Worm (Caenorhabditis elegans) whole organism, mixed stage, embryonic: ENCODE measurements around the gene Y59H11AR.4.
A peak's percentile ranks its signal among the peaks of the same experiment; 100 is the strongest.

Experiments
- M03D4.4 ChIP-seq: sonication (generic microtip); optimal IDR thresholded peaks from 2 replicates; lab custom pipeline; 2017; ENCODE audit warnings: mild to moderate bottlenecking, missing genetic modification characterization, missing compliant biosample characterization
- bed-3 ChIP-seq: fragments of 200-800 bp; sonication (Bioruptor generic); optimal IDR thresholded peaks from 3 replicates; lab custom pipeline; 2018; ENCODE audit warnings: mild to moderate bottlenecking, missing genetic modification characterization, moderate library complexity, missing compliant biosample characterization
- blmp-1 ChIP-seq: fragments of 150-350 bp; optimal IDR thresholded peaks from 2 replicates; lab custom pipeline; 2014; ENCODE audit warnings: missing biosample characterization, missing genetic modification characterization
- ceh-39 ChIP-seq: fragments of 150-350 bp; optimal IDR thresholded peaks from 2 replicates; lab custom pipeline; 2014; ENCODE audit warnings: missing biosample characterization, missing genetic modification characterization
- ceh-83 ChIP-seq: fragments of 200-800 bp; sonication (Bioruptor generic); optimal IDR thresholded peaks from 2 replicates; lab custom pipeline; 2018; ENCODE audit warnings: mild to moderate bottlenecking, missing genetic modification characterization, missing compliant biosample characterization
- ces-1 ChIP-seq: fragments of 150-350 bp; optimal IDR thresholded peaks from 2 replicates; lab custom pipeline; 2014; ENCODE audit warnings: missing biosample characterization, missing genetic modification reagents, missing genetic modification characterization
- cnd-1 ChIP-seq: fragments of 200-800 bp; sonication (Bioruptor generic); optimal IDR thresholded peaks from 2 replicates; lab custom pipeline; 2018; ENCODE audit warnings: mild to moderate bottlenecking, missing genetic modification characterization, missing compliant biosample characterization
- drap-1 ChIP-seq: fragments of 200-800 bp; sonication (Bioruptor generic); optimal IDR thresholded peaks from 3 replicates; lab custom pipeline; 2018; ENCODE audit warnings: mild to moderate bottlenecking, missing genetic modification characterization, missing compliant biosample characterization
- elt-1 ChIP-seq: sonication (generic microtip); optimal IDR thresholded peaks from 2 replicates; lab custom pipeline; 2017; ENCODE audit warnings: missing genetic modification characterization, mild to moderate bottlenecking, missing compliant biosample characterization, antibody characterized with exemption, moderate library complexity, borderline replicate concordance; ENCODE audit not compliant: insufficient read depth
- flh-1 ChIP-seq: fragments of 200-800 bp; sonication (Bioruptor generic); optimal IDR thresholded peaks from 2 replicates; lab custom pipeline; 2018; ENCODE audit warnings: mild to moderate bottlenecking, missing genetic modification characterization, moderate library complexity, missing compliant biosample characterization
- hlh-1 ChIP-seq: fragments of 150-350 bp; optimal IDR thresholded peaks from 2 replicates; lab custom pipeline; 2014; ENCODE audit warnings: missing biosample characterization, missing genetic modification reagents, missing genetic modification characterization
- lin-13 ChIP-seq: fragments of 150-350 bp; optimal IDR thresholded peaks from 2 replicates; lab custom pipeline; 2014; ENCODE audit warnings: missing biosample characterization, missing genetic modification characterization
- lin-32 ChIP-seq: fragments of 200-800 bp; sonication (Bioruptor generic); optimal IDR thresholded peaks from 2 replicates; lab custom pipeline; 2018; ENCODE audit warnings: mild to moderate bottlenecking, missing genetic modification characterization, missing compliant biosample characterization
- lsy-2 ChIP-seq: fragments of 150-350 bp; optimal IDR thresholded peaks from 2 replicates; lab custom pipeline; 2014; ENCODE audit warnings: missing biosample characterization, missing genetic modification characterization
- mab-5 ChIP-seq: fragments of 150-350 bp; optimal IDR thresholded peaks from 2 replicates; lab custom pipeline; 2014; ENCODE audit warnings: missing biosample characterization, missing genetic modification characterization
- mep-1 ChIP-seq: fragments of 150-350 bp; optimal IDR thresholded peaks from 2 replicates; lab custom pipeline; 2017; ENCODE audit warnings: missing biosample characterization, missing genetic modification reagents, missing genetic modification characterization, inconsistent platforms
- nhr-2 ChIP-seq: fragments of 150-350 bp; optimal IDR thresholded peaks from 2 replicates; lab custom pipeline; 2014; ENCODE audit warnings: missing biosample characterization, missing genetic modification characterization
- nhr-237 ChIP-seq: fragments of 150-350 bp; optimal IDR thresholded peaks from 2 replicates; lab custom pipeline; 2014; ENCODE audit warnings: missing biosample characterization, missing genetic modification characterization
- nhr-28 ChIP-seq: fragments of 150-350 bp; optimal IDR thresholded peaks from 2 replicates; lab custom pipeline; 2014; ENCODE audit warnings: missing biosample characterization, missing genetic modification characterization
- nhr-76 ChIP-seq: sonication (generic microtip); optimal IDR thresholded peaks from 2 replicates; lab custom pipeline; 2017; ENCODE audit warnings: missing biosample characterization, missing genetic modification characterization
- pha-4 ChIP-seq: fragments of 150-350 bp; optimal IDR thresholded peaks from 2 replicates; lab custom pipeline; 2018; ENCODE audit warnings: missing biosample characterization, missing genetic modification reagents, missing genetic modification characterization
- sptf-1 ChIP-seq: sonication (generic microtip); optimal IDR thresholded peaks from 2 replicates; lab custom pipeline; 2017; ENCODE audit warnings: mild to moderate bottlenecking, missing genetic modification characterization, moderate library complexity, missing compliant biosample characterization
- unc-120 ChIP-seq: sonication (generic microtip); optimal IDR thresholded peaks from 2 replicates; lab custom pipeline; 2017; ENCODE audit warnings: missing genetic modification characterization, missing compliant biosample characterization; ENCODE audit not compliant: poor library complexity, severe bottlenecking
- unc-39 ChIP-seq: fragments of 150-350 bp; optimal IDR thresholded peaks from 2 replicates; lab custom pipeline; 2014; ENCODE audit warnings: missing biosample characterization, missing genetic modification characterization
- unc-62 ChIP-seq: fragments of 150-350 bp; optimal IDR thresholded peaks from 2 replicates; lab custom pipeline; 2014; ENCODE audit warnings: missing biosample characterization, missing genetic modification reagents, missing genetic modification characterization
- zip-8 ChIP-seq: fragments of 150-350 bp; optimal IDR thresholded peaks from 2 replicates; lab custom pipeline; 2014; ENCODE audit warnings: missing biosample characterization, missing genetic modification characterization
- ztf-11 ChIP-seq: fragments of 150-350 bp; optimal IDR thresholded peaks from 2 replicates; lab custom pipeline; 2014; ENCODE audit warnings: missing biosample characterization, missing genetic modification characterization

Y59H11AR.4 gene

DNA sequence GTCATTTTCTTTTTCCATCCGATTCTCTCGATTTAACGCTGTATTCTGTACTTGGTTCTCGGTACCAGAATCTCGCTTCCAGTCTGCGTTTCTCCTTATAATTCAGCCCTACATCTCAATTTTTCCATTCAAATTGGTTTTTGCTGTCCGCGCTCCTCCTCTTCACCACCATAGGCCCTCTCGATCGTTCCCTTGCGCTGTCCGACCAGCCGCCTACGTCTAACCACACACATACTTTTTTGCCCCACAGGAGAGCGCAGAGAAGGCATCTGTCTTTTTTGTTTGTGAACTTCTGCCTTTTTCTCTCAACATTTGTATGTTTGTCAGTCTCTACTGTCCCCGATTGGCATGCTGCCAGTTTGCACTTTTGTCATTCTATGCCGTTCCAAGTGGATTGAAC is 26.8 kb upstream of the Y59H11AR.4 start, which contains the start of gene F42A9.11:
Gene F42A9.11, plus strand, starts transcription at position 310 of the 400 bp plus-strand sequence.
- TF ChIP-seq flh-1 (GFP tag; lab: Kevin White, UChicago) (no peak), hlh-1 (peak; percentile 6)
- TF ChIP-seq, all 35 proteins: peak for 1

DNA sequence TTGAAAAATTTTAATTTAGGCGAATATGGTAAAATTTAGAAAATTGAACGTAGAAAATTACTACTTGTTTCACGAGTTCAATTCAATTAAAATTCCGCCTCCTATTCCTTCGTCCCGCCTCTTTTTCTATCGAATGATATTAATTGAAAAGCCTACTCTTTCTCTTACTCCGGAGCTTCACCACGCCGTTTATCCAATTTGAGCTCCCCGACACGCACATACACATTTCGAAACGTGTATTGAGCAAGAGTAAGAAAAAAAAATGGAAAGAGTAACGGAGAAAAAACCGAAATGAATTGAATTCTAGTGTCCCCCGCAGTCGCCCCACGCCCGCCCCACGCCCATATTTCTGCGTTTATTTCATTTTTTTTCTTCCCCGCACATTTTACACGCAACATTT is 25.7 kb upstream of the Y59H11AR.4 start:
- TF ChIP-seq bed-3 (no peak), ces-1 (GFP tag; lab: Kevin White, UChicago) (peak; percentile 78)

DNA sequence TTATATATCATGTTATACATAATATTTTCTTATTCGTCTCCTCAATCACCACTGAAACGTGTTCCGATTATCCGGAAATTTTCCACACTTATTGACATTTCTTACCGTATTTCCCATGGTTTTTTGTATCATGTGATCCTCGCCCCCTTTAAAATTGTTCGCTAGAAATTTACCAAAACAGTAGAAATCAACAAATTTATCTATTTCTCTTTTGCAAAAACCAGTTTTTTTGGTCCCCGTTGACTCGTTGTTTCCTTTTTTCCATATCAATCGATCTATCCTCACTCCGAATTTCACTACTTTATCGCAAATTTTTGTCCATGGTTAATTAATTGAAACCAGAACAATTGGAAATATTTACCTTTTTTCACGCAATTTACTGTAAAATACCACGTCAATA is 25.2 kb upstream of the Y59H11AR.4 start:
- TF ChIP-seq unc-120 (tag; lab: Kevin White, UChicago): no peak
- no peak for TF ChIP-seq nhr-28 (tag; lab: Kevin White, UChicago)
- no peak for TF ChIP-seq nhr-76 (tag; lab: Kevin White, UChicago)
- no peak for TF ChIP-seq lin-13 (tag; lab: Kevin White, UChicago)
- TF ChIP-seq pha-4 (tag; lab: Kevin White, UChicago): no peak
- no peak for TF ChIP-seq blmp-1 (tag; lab: Kevin White, UChicago)
- no peak for TF ChIP-seq sptf-1 (tag; lab: Kevin White, UChicago)
- TF ChIP-seq M03D4.4 (tag; lab: Kevin White, UChicago): no peak
- no peak for TF ChIP-seq ceh-83 (GFP tag; lab: Kevin White, UChicago)
- TF ChIP-seq ces-1 (GFP tag; lab: Kevin White, UChicago): no peak
- TF ChIP-seq unc-39 (tag; lab: Kevin White, UChicago): no peak

DNA sequence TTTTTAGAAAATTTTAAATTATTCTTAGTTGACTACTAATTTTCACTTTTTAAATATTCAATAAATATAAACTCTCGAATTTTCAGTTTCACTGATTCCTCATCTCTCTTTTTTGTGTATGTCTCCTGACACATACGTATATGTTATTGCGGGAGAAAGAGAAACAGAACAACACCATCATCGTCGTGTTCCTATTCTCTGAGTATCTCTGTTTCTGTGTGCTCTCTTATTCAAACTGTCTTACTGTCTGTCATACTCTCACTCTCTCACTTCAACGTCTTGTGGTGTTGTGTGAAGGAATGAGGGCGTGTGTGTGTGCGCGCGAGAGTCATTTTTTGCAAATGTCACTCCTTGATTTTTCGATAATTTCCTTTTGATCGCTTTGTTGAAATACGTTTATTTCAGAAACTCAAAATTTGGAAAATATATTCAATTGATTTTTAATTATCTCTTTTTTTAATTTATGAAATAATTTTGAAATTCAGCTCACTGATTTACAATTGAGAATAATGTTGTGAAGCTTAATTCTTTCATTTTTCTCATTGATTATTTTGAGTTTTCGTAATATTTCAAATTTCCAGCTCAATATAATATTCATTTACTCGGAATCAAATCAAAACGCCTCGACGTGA is 19.7 kb upstream of the Y59H11AR.4 start, which contains the start of gene lin-49:
Gene lin-49, plus strand, starts transcription at position 582 of the 632 bp plus-strand sequence.
- TF ChIP-seq mep-1: peak; percentile 34
- no peak for TF ChIP-seq unc-62 (GFP tag; lab: Kevin White, UChicago)
- no peak for TF ChIP-seq bed-3
- TF ChIP-seq ces-1 (GFP tag; lab: Kevin White, UChicago): peak; percentile 49
- peak; percentile 46 for TF ChIP-seq pha-4 (tag; lab: Kevin White, UChicago)
- TF ChIP-seq lin-32 (GFP tag; lab: Kevin White, UChicago): no peak
- peak; percentile 17 for TF ChIP-seq ceh-39 (tag; lab: Kevin White, UChicago)
- no peak for TF ChIP-seq drap-1 (GFP tag; lab: Kevin White, UChicago)
- no peak for TF ChIP-seq elt-1 (tag; lab: Kevin White, UChicago)
- TF ChIP-seq M03D4.4 (tag; lab: Kevin White, UChicago): no peak
- TF ChIP-seq, all 35 proteins: peak for 4

DNA sequence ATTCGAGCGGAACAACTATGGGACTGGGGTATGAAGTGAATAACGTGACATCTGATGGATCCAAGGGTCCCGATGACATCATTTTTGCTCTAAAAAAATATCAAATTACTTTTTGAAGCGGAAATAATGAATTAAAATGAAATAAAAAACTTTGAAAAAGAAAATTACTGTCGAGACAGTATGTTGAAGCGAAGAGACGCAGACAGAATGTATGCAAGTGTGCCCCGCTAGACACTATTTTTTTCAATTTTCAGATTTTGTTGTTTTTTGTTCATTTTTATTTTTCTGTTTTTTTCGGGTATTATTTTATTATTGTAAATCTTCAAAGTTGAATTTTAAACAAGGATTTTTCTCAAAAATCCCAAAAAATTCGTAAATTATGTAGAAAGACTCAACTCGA is 18.1 kb upstream of the Y59H11AR.4 start, which contains the start of gene F42A9.8:
Gene F42A9.8, minus strand, starts transcription at position 88 of the 400 bp plus-strand sequence.
- no peak for TF ChIP-seq ztf-11 (tag; lab: Kevin White, UChicago)
- peak; percentile 55 for TF ChIP-seq mep-1

DNA sequence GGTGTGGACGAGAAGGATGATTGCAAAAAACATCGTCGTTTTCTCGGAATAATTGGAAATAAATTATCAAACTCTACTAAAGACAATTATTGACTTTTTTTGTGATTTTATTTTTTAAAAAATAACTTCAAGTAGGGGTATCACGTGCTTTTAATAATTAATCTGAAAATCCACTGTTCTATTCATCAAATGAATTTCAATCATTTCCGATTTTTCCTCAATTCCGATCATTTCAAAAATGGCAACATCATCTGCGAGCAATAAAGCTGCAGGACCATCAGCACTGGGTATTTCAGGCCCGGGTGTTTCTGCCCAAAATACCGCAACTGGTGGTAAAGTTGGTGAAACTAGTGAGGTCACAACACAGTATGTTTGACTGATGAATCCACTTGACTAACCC is 16.5 kb upstream of the Y59H11AR.4 start, which contains the start of the genes F42A9.7 and F42A9.3:
Gene F42A9.7, minus strand, starts transcription at position 101 of the 400 bp plus-strand sequence.
Gene F42A9.3, plus strand, starts transcription at position 214 of the 400 bp plus-strand sequence.
- TF ChIP-seq cnd-1 (tag; lab: Kevin White, UChicago): no peak
- TF ChIP-seq nhr-237: no peak
- no peak for TF ChIP-seq elt-1 (tag; lab: Kevin White, UChicago)
- TF ChIP-seq zip-8 (tag; lab: Kevin White, UChicago): no peak
- TF ChIP-seq lsy-2: no peak
- TF ChIP-seq nhr-2 (tag; lab: Kevin White, UChicago): no peak
- TF ChIP-seq blmp-1 (tag; lab: Kevin White, UChicago): no peak
- TF ChIP-seq lin-13 (tag; lab: Kevin White, UChicago): no peak

DNA sequence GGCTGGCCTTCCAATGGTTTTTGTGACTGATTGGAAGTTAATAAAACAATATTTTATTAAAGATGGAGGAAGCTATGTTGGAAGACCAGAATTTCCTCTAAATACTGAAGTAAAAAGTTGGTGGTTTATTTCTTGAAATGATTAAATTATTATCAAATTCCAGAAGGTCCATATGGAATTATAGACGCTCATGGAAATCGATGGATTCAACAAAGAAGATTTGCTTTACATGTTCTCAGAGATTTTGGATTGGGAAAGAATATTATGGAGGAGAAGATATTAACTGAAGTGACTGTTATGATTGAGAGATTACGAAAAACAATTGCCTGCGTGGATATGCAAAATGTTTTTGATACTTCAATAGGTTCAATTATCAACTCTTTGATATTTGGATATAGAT is 14.8 kb upstream of the Y59H11AR.4 start:
- TF ChIP-seq mab-5 (tag; lab: Kevin White, UChicago) (no peak), ceh-39 (tag; lab: Kevin White, UChicago) (no peak), bed-3 (no peak), flh-1 (GFP tag; lab: Kevin White, UChicago) (no peak), ztf-11 (tag; lab: Kevin White, UChicago) (no peak), mep-1 (no peak), hlh-1 (no peak)
